Fruit fly (Drosophila melanogaster) whole organism, pupa: ENCODE data around the gene CG7289.

ENCODE experiments used
- CG10348 ChIP-seq: fragments of 200-800 bp; sonication (Bioruptor generic); IDR thresholded peaks from 2 replicates; pipeline ENCODE4 v1.3.6; 2022; ENCODE audit warnings: missing biosample characterization, missing genetic modification characterization
- CG12605 ChIP-seq: fragments of 200-800 bp; sonication (Bioruptor generic); IDR thresholded peaks from 2 replicates; pipeline ENCODE4 v1.3.6; 2022; ENCODE audit warnings: missing biosample characterization, missing genetic modification characterization
- CG13204 ChIP-seq: fragments of 200-800 bp; sonication (Bioruptor generic); optimal IDR thresholded peaks from 2 replicates; lab custom pipeline; 2018; ENCODE audit warnings: missing biosample characterization, mild to moderate bottlenecking, missing genetic modification characterization, moderate library complexity
- CG14655 ChIP-seq: fragments of 200-800 bp; sonication (Bioruptor generic); optimal IDR thresholded peaks from 3 replicates; lab custom pipeline; 2017; ENCODE audit warnings: mild to moderate bottlenecking, missing biosample characterization, missing genetic modification reagents, missing genetic modification characterization
- CG15710 ChIP-seq: fragments of 200-800 bp; sonication (Bioruptor generic); optimal IDR thresholded peaks from 2 replicates; lab custom pipeline; 2018; ENCODE audit warnings: missing biosample characterization, mild to moderate bottlenecking, missing genetic modification characterization, moderate library complexity
- CG17806 ChIP-seq: fragments of 200-800 bp; sonication (Bioruptor generic); optimal IDR thresholded peaks from 2 replicates; lab custom pipeline; 2018; ENCODE audit warnings: missing biosample characterization, mild to moderate bottlenecking, missing genetic modification characterization, moderate library complexity
- CG32121 ChIP-seq: fragments of 200-800 bp; sonication (Bioruptor generic); IDR thresholded peaks from 2 replicates; pipeline ENCODE4 v1.3.6; 2022; ENCODE audit warnings: missing biosample characterization, missing genetic modification characterization
- CG34367 ChIP-seq: fragments of 200-800 bp; sonication (Bioruptor generic); optimal IDR thresholded peaks from 2 replicates; lab custom pipeline; 2018; ENCODE audit warnings: missing biosample characterization, mild to moderate bottlenecking, missing genetic modification characterization
- CG4496 ChIP-seq: fragments of 200-800 bp; sonication (Bioruptor generic); IDR thresholded peaks from 3 replicates; pipeline ENCODE4 v1.3.6; 2022; ENCODE audit warnings: missing biosample characterization, missing genetic modification characterization
- CG8159 ChIP-seq: fragments of 200-800 bp; sonication (Bioruptor generic); optimal IDR thresholded peaks from 3 replicates; lab custom pipeline; 2018; ENCODE audit warnings: missing biosample characterization, mild to moderate bottlenecking, missing genetic modification characterization, moderate library complexity
- CG8301 ChIP-seq: fragments of 200-800 bp; sonication (Bioruptor generic); optimal IDR thresholded peaks from 2 replicates; lab custom pipeline; 2018; ENCODE audit warnings: missing biosample characterization, mild to moderate bottlenecking, missing genetic modification characterization
- CG9948 ChIP-seq: fragments of 200-800 bp; sonication (Bioruptor generic); optimal IDR thresholded peaks from 2 replicates; lab custom pipeline; 2018; ENCODE audit warnings: missing biosample characterization, mild to moderate bottlenecking, missing genetic modification characterization, moderate library complexity
- D1 ChIP-seq: fragments of 200-800 bp; sonication (Bioruptor generic); optimal IDR thresholded peaks from 2 replicates; lab custom pipeline; 2018; ENCODE audit warnings: missing biosample characterization, mild to moderate bottlenecking, missing genetic modification characterization, moderate library complexity
- EcR ChIP-seq: fragments of 200-800 bp; sonication (Bioruptor generic); optimal IDR thresholded peaks from 3 replicates; lab custom pipeline; 2019; ENCODE audit warnings: missing biosample characterization, missing genetic modification characterization, mild to moderate bottlenecking, moderate library complexity, missing genetic modification reagents
- Ets98B ChIP-seq: fragments of 200-800 bp; sonication (Bioruptor generic); IDR thresholded peaks from 2 replicates; pipeline ENCODE4 v1.3.6; 2022; ENCODE audit warnings: missing biosample characterization, missing genetic modification characterization
- Pif1A ChIP-seq: fragments of 200-800 bp; sonication (Bioruptor generic); optimal IDR thresholded peaks from 3 replicates; lab custom pipeline; 2016; ENCODE audit warnings: missing biosample characterization, missing genetic modification characterization
- Pif1B ChIP-seq: fragments of 200-800 bp; sonication (Bioruptor generic); optimal IDR thresholded peaks from 3 replicates; lab custom pipeline; 2016; ENCODE audit warnings: missing biosample characterization, missing genetic modification characterization
- Snoo ChIP-seq: fragments of 200-800 bp; sonication (Bioruptor generic); optimal IDR thresholded peaks from 3 replicates; lab custom pipeline; 2017; ENCODE audit warnings: missing biosample characterization, mild to moderate bottlenecking, missing genetic modification characterization, inconsistent platforms
- fd96Ca ChIP-seq: fragments of 200-800 bp; sonication (Bioruptor generic); IDR thresholded peaks from 3 replicates; pipeline ENCODE4 v1.3.6; 2022; ENCODE audit warnings: missing biosample characterization, missing genetic modification characterization
- gl ChIP-seq: fragments of 200-800 bp; sonication (Bioruptor generic); optimal IDR thresholded peaks from 2 replicates; lab custom pipeline; 2018; ENCODE audit warnings: missing biosample characterization, mild to moderate bottlenecking, missing genetic modification characterization
- rn ChIP-seq: fragments of 200-800 bp; sonication (Bioruptor generic); IDR thresholded peaks from 2 replicates; pipeline ENCODE4 v1.3.6; 2022; ENCODE audit warnings: missing biosample characterization, missing genetic modification characterization

The CG7289 gene

DNA sequence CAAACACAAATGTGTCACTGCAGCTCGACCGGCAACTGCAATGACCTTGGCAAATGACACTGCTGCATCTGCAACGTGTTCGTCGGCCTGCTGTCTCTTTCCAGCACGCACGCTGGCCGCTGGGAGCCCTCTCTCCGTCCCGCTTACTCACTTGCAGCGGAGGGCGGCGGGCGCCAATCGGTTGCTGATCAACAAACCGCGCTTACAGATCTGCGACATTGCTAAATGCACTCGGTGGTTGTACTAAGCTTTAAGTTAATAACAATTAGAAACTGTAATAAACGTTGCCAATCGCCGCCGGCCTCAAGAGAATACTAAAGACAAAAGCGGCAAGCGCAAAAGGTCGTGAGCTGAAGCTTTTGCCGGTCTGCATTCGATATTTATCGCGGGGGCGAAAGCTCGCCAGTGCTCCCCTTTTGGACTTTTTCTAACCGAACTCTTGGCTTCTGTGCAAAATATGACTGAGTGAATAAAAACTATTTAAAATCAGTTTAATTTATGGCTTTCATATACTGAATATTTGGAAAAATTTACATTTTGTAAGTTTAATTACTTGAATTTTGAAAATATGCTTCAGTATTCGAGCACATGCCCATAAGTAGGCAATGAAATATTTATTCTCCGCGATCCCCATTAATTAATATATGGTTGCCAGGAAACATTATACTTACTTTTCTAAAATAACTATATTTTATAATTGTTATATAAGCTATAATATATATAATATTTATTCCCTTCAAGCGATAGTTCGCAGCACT is 5.6 kb downstream of the CG7289 start, which contains the start of gene Got2:
TSS of gene Got2 (minus strand) at position 325 of the 758 bp plus-strand sequence.
- TF ChIP-seq CG8301 (tag; lab: Kevin White, UChicago) (no peak), CG32121 (GFP tag; lab: Robert Waterston, UW) (peak; percentile 48; the same call in 1 of the 2 replicates), EcR (peak; percentile 86), gl (tag; lab: Kevin White, UChicago) (peak; percentile 33), CG14655 (GFP tag; lab: Kevin White, UChicago) (peak; percentile 34), CG13204 (GFP tag; lab: Kevin White, UChicago) (no peak), Pif1B (peak; percentile 9), CG15710 (tag; lab: Kevin White, UChicago) (peak; percentile 34), CG8159 (tag; lab: Kevin White, UChicago) (no peak), fd96Ca (GFP tag; lab: Robert Waterston, UW) (no peak), rn (no peak), CG17806 (tag; lab: Kevin White, UChicago) (no peak), CG4496 (GFP tag; lab: Robert Waterston, UW) (peak; percentile 64; the same call in 2 of the 3 replicates), Pif1A (GFP tag; lab: Kevin White, UChicago) (no peak), CG10348 (0 out of 2 replicates have a peak, but pooled peaks have one; percentile 12), Ets98B (GFP tag; lab: Robert Waterston, UW) (no peak; the same call in 1 of the 2 replicates)

DNA sequence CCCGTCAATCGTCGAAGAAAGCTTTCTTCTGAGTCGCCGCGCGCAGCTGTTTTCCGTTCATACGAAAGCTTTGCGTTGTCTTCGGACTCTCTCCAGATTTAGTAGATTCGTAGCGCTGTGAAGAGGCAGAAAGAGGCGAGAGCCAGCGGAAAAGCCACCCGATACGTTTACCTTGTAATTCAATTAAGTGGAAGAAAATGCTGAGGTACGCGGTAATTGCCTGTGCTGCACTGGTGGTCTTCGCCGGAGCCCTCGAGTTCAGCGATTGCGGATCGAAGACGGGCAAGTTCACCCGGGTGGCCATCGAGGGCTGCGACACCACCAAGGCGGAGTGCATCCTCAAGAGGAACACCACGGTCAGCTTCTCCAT is 6.2 kb downstream of the CG7289 start, which contains the start of gene Npc2a:
TSS of gene Npc2a (plus strand) at position 99 of the 370 bp plus-strand sequence.
- TF ChIP-seq CG12605 (GFP tag; lab: Robert Waterston, UW) = 0 out of 2 replicates have a peak, but pooled peaks have one; percentile 33
- no peak for TF ChIP-seq Pif1A (GFP tag; lab: Kevin White, UChicago)
- no peak for TF ChIP-seq D1 (tag; lab: Kevin White, UChicago)
- TF ChIP-seq, all 21 proteins: peak for 1

DNA sequence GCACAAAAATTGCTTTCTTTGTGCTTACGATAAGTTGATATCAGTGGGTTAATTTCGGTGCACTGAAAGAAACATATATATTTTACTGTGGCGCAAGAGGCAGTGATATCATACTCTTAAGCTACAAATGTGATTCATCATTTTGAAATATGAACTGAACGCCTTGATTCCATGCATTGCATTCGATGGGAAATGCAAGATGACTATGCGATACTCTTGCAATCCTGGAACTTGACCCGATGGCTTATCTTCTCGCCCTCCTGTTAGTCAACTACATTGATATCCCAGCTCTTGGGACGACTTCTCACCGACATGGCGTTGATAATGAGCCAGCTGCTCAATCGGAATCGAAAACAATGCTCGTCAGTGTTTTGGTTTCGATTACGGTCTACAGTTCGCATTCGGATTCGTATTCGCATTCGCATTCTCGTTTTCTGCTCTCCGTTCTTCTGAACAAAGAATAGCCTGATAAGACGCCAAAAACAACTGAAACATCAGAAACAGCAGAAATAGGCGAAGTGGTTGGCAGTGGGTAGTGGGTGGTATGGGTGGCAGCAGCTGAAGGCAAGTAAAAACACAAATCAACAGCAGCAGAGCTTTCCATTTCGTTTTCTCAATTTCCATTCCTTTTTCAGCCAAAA is 7.4 kb downstream of the CG7289 start:
- TF ChIP-seq EcR (peak; percentile 57), Ets98B (GFP tag; lab: Robert Waterston, UW) (no peak), CG34367 (tag; lab: Kevin White, UChicago) (no peak), CG12605 (GFP tag; lab: Robert Waterston, UW) (0 out of 2 replicates have a peak, but pooled peaks have one; percentile 14)

DNA sequence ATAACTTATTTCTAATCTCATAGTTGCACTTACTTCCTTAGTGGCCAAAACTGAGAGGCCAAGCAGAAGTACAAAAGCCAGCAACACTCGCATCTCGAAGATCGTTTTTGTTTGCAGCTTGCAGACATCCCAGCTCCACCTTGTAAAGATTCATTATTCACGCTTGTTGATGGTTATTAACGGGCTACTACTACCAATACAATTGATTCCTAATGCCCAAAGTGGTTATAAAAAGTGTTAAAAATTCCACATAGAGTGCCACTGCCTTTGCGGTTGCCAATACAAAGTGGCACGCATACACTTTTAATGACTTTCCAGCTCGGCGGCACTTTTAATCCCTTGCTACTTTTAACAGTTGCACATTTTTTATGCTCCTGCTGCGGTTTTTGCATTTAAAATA is 10.0 kb downstream of the CG7289 start, which contains the start of gene Obp22a:
TSS of gene Obp22a (minus strand) at position 101 of the 400 bp plus-strand sequence.
- no peak for TF ChIP-seq Snoo (tag; lab: Kevin White, UChicago)
- TF ChIP-seq CG15710 (tag; lab: Kevin White, UChicago) = no peak
- TF ChIP-seq CG17806 (tag; lab: Kevin White, UChicago) = no peak
- TF ChIP-seq Pif1B = no peak
- TF ChIP-seq CG12605 (GFP tag; lab: Robert Waterston, UW) = no peak
- TF ChIP-seq Pif1A (GFP tag; lab: Kevin White, UChicago) = no peak
- TF ChIP-seq CG14655 (GFP tag; lab: Kevin White, UChicago) = no peak
- no peak for TF ChIP-seq CG32121 (GFP tag; lab: Robert Waterston, UW)
- no peak for TF ChIP-seq EcR

DNA sequence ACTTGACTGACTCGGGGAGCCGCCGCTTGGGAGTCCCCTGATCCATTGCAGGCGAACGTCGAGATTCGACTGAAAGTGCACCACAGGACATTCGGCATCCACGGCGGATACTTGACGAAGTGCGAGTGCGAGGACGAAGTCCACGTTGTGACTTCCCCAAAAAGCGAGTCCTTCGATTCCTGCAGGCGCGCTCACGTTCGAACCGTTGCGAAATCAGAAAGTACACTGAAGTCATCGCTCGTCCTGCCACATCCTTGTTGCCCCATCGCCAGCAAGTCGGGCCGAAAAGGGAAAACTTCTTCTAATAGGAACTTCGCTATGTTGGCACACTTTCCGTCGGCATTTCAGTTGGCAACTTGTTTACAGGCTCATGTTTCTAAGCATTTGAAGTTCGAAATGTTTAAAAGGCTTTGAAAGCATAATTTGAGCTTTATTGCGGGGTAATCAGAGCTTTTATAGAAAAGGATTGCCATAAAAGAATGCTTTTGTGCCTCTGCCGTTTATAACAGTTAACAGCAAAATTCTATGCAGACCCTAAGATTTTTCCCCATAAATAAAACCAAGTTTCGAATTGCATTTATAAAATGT is 24.2 kb downstream of the CG7289 start, which contains the start of gene CG33543:
TSS of gene CG33543 (minus strand) at position 232 of the 588 bp plus-strand sequence.
- TF ChIP-seq CG8301 (tag; lab: Kevin White, UChicago) (no peak), Pif1B (no peak), Pif1A (GFP tag; lab: Kevin White, UChicago) (no peak), CG34367 (tag; lab: Kevin White, UChicago) (no peak), CG9948 (tag; lab: Kevin White, UChicago) (no peak), Ets98B (GFP tag; lab: Robert Waterston, UW) (no peak), EcR (no peak), gl (tag; lab: Kevin White, UChicago) (no peak), CG17806 (tag; lab: Kevin White, UChicago) (no peak), CG4496 (GFP tag; lab: Robert Waterston, UW) (no peak)

DNA sequence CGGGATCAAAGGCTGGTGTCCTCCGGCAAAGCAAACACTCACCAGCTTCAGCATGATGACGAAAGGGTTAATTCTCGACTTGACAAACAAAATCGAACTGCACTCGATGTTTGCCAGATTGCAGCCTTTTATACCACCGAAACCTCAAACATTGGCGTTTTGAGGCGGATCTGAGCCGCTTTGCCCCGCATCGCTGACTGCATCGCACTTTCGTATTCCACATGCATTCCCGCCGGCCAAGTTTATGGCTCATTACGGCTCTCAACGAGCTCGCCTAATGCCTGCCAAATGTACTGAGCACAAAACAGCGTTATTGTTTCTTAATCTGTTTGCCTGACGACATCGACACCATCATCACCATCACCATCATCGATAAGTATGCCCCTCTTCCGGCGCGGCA is 25.1 kb downstream of the CG7289 start, which contains the start of gene CG15353:
TSS of gene CG15353 (minus strand) at position 101 of the 400 bp plus-strand sequence.
- TF ChIP-seq EcR (no peak), fd96Ca (GFP tag; lab: Robert Waterston, UW) (no peak), CG34367 (tag; lab: Kevin White, UChicago) (no peak), Snoo (tag; lab: Kevin White, UChicago) (no peak), Pif1A (GFP tag; lab: Kevin White, UChicago) (no peak), CG4496 (GFP tag; lab: Robert Waterston, UW) (no peak), Pif1B (no peak), CG8301 (tag; lab: Kevin White, UChicago) (no peak), Ets98B (GFP tag; lab: Robert Waterston, UW) (no peak)
